Worm (Caenorhabditis elegans) whole organism, late embryonic: ENCODE results near the gene mspn-1.

ENCODE experiments used
- ceh-30 ChIP-seq: fragments of 150-350 bp; optimal IDR thresholded peaks from 2 replicates; lab custom pipeline; 2014; ENCODE audit warnings: missing biosample characterization, missing genetic modification characterization
- pqm-1 ChIP-seq: sonication (generic microtip); optimal IDR thresholded peaks from 2 replicates; lab custom pipeline; 2016; ENCODE audit warnings: missing genetic modification characterization, missing compliant biosample characterization
- unc-55 ChIP-seq: sonication (generic microtip); optimal IDR thresholded peaks from 2 replicates; lab custom pipeline; 2017; ENCODE audit warnings: missing biosample characterization, missing genetic modification reagents, missing genetic modification characterization

- TF ChIP-seq unc-55 (GFP tag; lab: Kevin White, UChicago) (no peak), ceh-30 (no peak), pqm-1 (tag; lab: Kevin White, UChicago) (no peak)
Measured at ce11 chrIV:10141930-10142505, 35.8 kb upstream of the mspn-1 start, which contains the start of the genes gst-2, gst-4 and dhs-12.
